Worm (Caenorhabditis elegans) whole organism, L1 larva: Measurements from ENCODE around the gene F22E5.22.

ENCODE experiments used
- C34B4.2 ChIP-seq: sonication (generic microtip); optimal IDR thresholded peaks from 2 replicates; lab custom pipeline; 2017; ENCODE audit warnings: mild to moderate bottlenecking, missing genetic modification characterization, missing compliant biosample characterization
- F16B12.6 ChIP-seq: fragments of 150-350 bp; optimal IDR thresholded peaks from 2 replicates; lab custom pipeline; 2014; ENCODE audit warnings: missing biosample characterization, missing genetic modification characterization
- ceh-63 ChIP-seq: fragments of 200-800 bp; sonication (Bioruptor generic); optimal IDR thresholded peaks from 2 replicates; lab custom pipeline; 2018; ENCODE audit warnings: mild to moderate bottlenecking, missing genetic modification characterization, missing compliant biosample characterization
- ceh-8 ChIP-seq: fragments of 200-800 bp; sonication (Bioruptor generic); optimal IDR thresholded peaks from 2 replicates; lab custom pipeline; 2018; ENCODE audit warnings: mild to moderate bottlenecking, missing genetic modification characterization, moderate library complexity, missing compliant biosample characterization
- ceh-90 ChIP-seq: sonication (generic microtip); optimal IDR thresholded peaks from 2 replicates; lab custom pipeline; 2016; ENCODE audit warnings: missing genetic modification characterization, missing compliant biosample characterization
- efl-1 ChIP-seq, 4 experiments: fragments of 150-350 bp; optimal IDR thresholded peaks in 3 of 4; peaks in 1 of 4; 1 replicate in 1 of 4; 2 replicates in 3 of 4; lab custom pipeline; 2014; ENCODE audit warnings: missing biosample characterization in 2 of 4, missing genetic modification characterization in 2 of 4, missing genetic modification reagents in 2 of 4
- egl-27 ChIP-seq, 2 experiments: fragments of 150-350 bp in 1 of 2; sonication (generic microtip); optimal IDR thresholded peaks; 3 replicates each; lab custom pipeline; 2017 to 2018; ENCODE audit warnings: missing biosample characterization in 2 of 2, missing genetic modification characterization in 2 of 2, missing genetic modification reagents in 2 of 2
- fkh-8 ChIP-seq: sonication (generic microtip); optimal IDR thresholded peaks from 2 replicates; lab custom pipeline; 2016; ENCODE audit warnings: mild to moderate bottlenecking, missing genetic modification characterization, missing compliant biosample characterization
- lin-13 ChIP-seq: fragments of 150-350 bp; optimal IDR thresholded peaks from 2 replicates; lab custom pipeline; 2014; ENCODE audit warnings: missing biosample characterization, missing genetic modification reagents, missing genetic modification characterization
- lin-14 ChIP-seq: fragments of 200-800 bp; sonication (Bioruptor generic); optimal IDR thresholded peaks from 2 replicates; lab custom pipeline; 2018; ENCODE audit warnings: mild to moderate bottlenecking, missing genetic modification characterization, moderate library complexity, missing compliant biosample characterization
- lin-15B ChIP-seq: fragments of 150-350 bp; sonication (generic microtip); optimal IDR thresholded peaks from 3 replicates; lab custom pipeline; 2014; ENCODE audit warnings: missing biosample characterization, missing genetic modification characterization
- lin-35 ChIP-seq, 2 experiments: fragments of 150-350 bp; optimal IDR thresholded peaks; 2 replicates each; lab custom pipeline; 2014; ENCODE audit warnings: missing biosample characterization in 2 of 2, missing genetic modification characterization in 2 of 2, missing genetic modification reagents in 2 of 2
- lir-3 ChIP-seq: sonication (generic microtip); optimal IDR thresholded peaks from 2 replicates; lab custom pipeline; 2016; ENCODE audit warnings: mild to moderate bottlenecking, missing genetic modification characterization, moderate library complexity, missing compliant biosample characterization; ENCODE audit not compliant: poor library complexity
- mab-9 ChIP-seq: fragments of 200-800 bp; sonication (Bioruptor generic); IDR thresholded peaks from 2 replicates; pipeline ENCODE4 v1.3.6; 2022; ENCODE audit warnings: missing genetic modification reagents, missing genetic modification characterization, missing compliant biosample characterization
- mdl-1 ChIP-seq, 2 experiments: fragments of 150-350 bp; optimal IDR thresholded peaks; 2 replicates each; lab custom pipeline; 2014 to 2017; ENCODE audit warnings: missing biosample characterization in 2 of 2, missing genetic modification characterization in 2 of 2, inconsistent platforms in 1 of 2
- mep-1 ChIP-seq: fragments of 150-350 bp; optimal IDR thresholded peaks from 2 replicates; lab custom pipeline; 2014; ENCODE audit warnings: missing biosample characterization, missing genetic modification characterization
- nhr-12 ChIP-seq: sonication (generic microtip); optimal IDR thresholded peaks from 2 replicates; lab custom pipeline; 2017; ENCODE audit warnings: missing biosample characterization, missing genetic modification characterization
- nhr-20 ChIP-seq: sonication (generic microtip); optimal IDR thresholded peaks from 2 replicates; lab custom pipeline; 2016; ENCODE audit warnings: mild to moderate bottlenecking, missing genetic modification characterization, missing compliant biosample characterization
- nhr-47 ChIP-seq: sonication (generic microtip); optimal IDR thresholded peaks from 2 replicates; lab custom pipeline; 2016; ENCODE audit warnings: mild to moderate bottlenecking, missing genetic modification characterization, moderate library complexity, missing compliant biosample characterization
- nhr-71 ChIP-seq: sonication (generic microtip); optimal IDR thresholded peaks from 2 replicates; lab custom pipeline; 2016; ENCODE audit warnings: mild to moderate bottlenecking, missing genetic modification characterization, moderate library complexity, missing compliant biosample characterization
- nhr-76 ChIP-seq: sonication (generic microtip); optimal IDR thresholded peaks from 2 replicates; lab custom pipeline; 2017; ENCODE audit warnings: missing biosample characterization, missing genetic modification characterization
- nhr-90 ChIP-seq: sonication (generic microtip); optimal IDR thresholded peaks from 2 replicates; lab custom pipeline; 2016; ENCODE audit warnings: mild to moderate bottlenecking, missing genetic modification characterization, missing compliant biosample characterization; ENCODE audit not compliant: poor library complexity
- pax-3 ChIP-seq: fragments of 200-800 bp; sonication (Bioruptor generic); optimal IDR thresholded peaks from 2 replicates; lab custom pipeline; 2018; ENCODE audit warnings: mild to moderate bottlenecking, missing genetic modification characterization, moderate library complexity, missing compliant biosample characterization
- pqm-1 ChIP-seq: sonication (generic microtip); optimal IDR thresholded peaks from 3 replicates; lab custom pipeline; 2017; ENCODE audit warnings: missing biosample characterization, missing genetic modification characterization
- rnt-1 ChIP-seq: sonication (generic microtip); optimal IDR thresholded peaks from 2 replicates; lab custom pipeline; 2016; ENCODE audit warnings: mild to moderate bottlenecking, missing genetic modification characterization, moderate library complexity, missing compliant biosample characterization
- skn-1 ChIP-seq: fragments of 150-350 bp; optimal IDR thresholded peaks from 2 replicates; lab custom pipeline; 2014; ENCODE audit warnings: missing biosample characterization, missing genetic modification characterization
- snu-23 ChIP-seq: sonication (generic microtip); optimal IDR thresholded peaks from 2 replicates; lab custom pipeline; 2016; ENCODE audit warnings: missing genetic modification characterization, missing compliant biosample characterization
- sox-4 ChIP-seq: sonication (generic microtip); optimal IDR thresholded peaks from 2 replicates; lab custom pipeline; 2016; ENCODE audit warnings: missing genetic modification characterization, missing compliant biosample characterization
- sptf-1 ChIP-seq: fragments of 150-350 bp; optimal IDR thresholded peaks from 2 replicates; lab custom pipeline; 2014; ENCODE audit warnings: missing biosample characterization, missing genetic modification characterization
- sup-37 ChIP-seq: fragments of 200-800 bp; sonication (Bioruptor generic); optimal IDR thresholded peaks from 2 replicates; lab custom pipeline; 2018; ENCODE audit warnings: mild to moderate bottlenecking, missing genetic modification characterization, missing compliant biosample characterization
- unc-130 ChIP-seq: fragments of 150-350 bp; optimal IDR thresholded peaks from 2 replicates; lab custom pipeline; 2017; ENCODE audit warnings: missing biosample characterization, missing genetic modification characterization, inconsistent platforms

The F22E5.22 gene

ce11 chrII:2707872-2708271, 42.2 kb downstream of the F22E5.22 start, which contains the start of gene Y47G7B.2:
TSS of gene Y47G7B.2 (minus strand) at chrII:2708014.
- TF ChIP-seq snu-23 (GFP tag; lab: Kevin White, UChicago) = no peak
- TF ChIP-seq ceh-8 = no peak
- TF ChIP-seq mep-1 (tag; lab: Kevin White, UChicago) = no peak
- TF ChIP-seq nhr-71 = peak; percentile 42
- TF ChIP-seq nhr-47 (tag; lab: Kevin White, UChicago) = peak; percentile 23
- TF ChIP-seq fkh-8 = peak; percentile 55
- TF ChIP-seq rnt-1 (tag; lab: Kevin White, UChicago) = peak; percentile 29
- TF ChIP-seq efl-1 (optimal IDR thresholded peaks at IDR 0.05; lab: Kevin White, UChicago) = peak; percentile 29 to 64
- TF ChIP-seq efl-1 (GFP tag; optimal IDR thresholded peaks at IDR 0.05 in 1 of 2; lab: Kevin White, UChicago) = no peak
- no peak for TF ChIP-seq egl-27 (tag; optimal IDR thresholded peaks at IDR 0.05; lab: Kevin White, UChicago)
- TF ChIP-seq lin-14 (GFP tag; lab: Kevin White, UChicago) = peak; percentile 66
- TF ChIP-seq nhr-20 (tag; lab: Kevin White, UChicago) = peak; percentile 7
- no peak for TF ChIP-seq skn-1 (tag; lab: Kevin White, UChicago)
- peak in 1 of 2 experiments; percentile 8 for TF ChIP-seq mdl-1 (tag; optimal IDR thresholded peaks at IDR 0.05; lab: Kevin White, UChicago)
- peak in 1 of 2 experiments; percentile 34 for TF ChIP-seq lin-35 (GFP tag; optimal IDR thresholded peaks at IDR 0.05; lab: Kevin White, UChicago)

ce11 chrII:2709942-2710341, 44.2 kb downstream of the F22E5.22 start, which contains the start of gene T05A8.1:
TSS of gene T05A8.1 (minus strand) at chrII:2710042.
- TF ChIP-seq pqm-1 (tag; lab: Kevin White, UChicago) (no peak), unc-130 (no peak), nhr-76 (no peak), mdl-1 (tag; optimal IDR thresholded peaks at IDR 0.05; lab: Kevin White, UChicago) (no peak), C34B4.2 (tag; lab: Kevin White, UChicago) (no peak), nhr-90 (tag; lab: Kevin White, UChicago) (no peak), sptf-1 (tag; lab: Kevin White, UChicago) (no peak), sox-4 (tag; lab: Kevin White, UChicago) (no peak), F16B12.6 (tag; lab: Kevin White, UChicago) (no peak), pax-3 (no peak), lin-13 (GFP tag; lab: Kevin White, UChicago) (no peak), sup-37 (no peak), snu-23 (GFP tag; lab: Kevin White, UChicago) (no peak), mab-9 (GFP tag; lab: Robert Waterston, UW) (no peak), lir-3 (tag; lab: Kevin White, UChicago) (no peak), nhr-71 (no peak), ceh-63 (no peak), nhr-12 (tag; lab: Kevin White, UChicago) (no peak)
- TF ChIP-seq, all 84 proteins: peak for 0

- no peak for TF ChIP-seq pqm-1 (tag; lab: Kevin White, UChicago)
- TF ChIP-seq lin-15B (tag; lab: Kevin White, UChicago) = no peak
- no peak for TF ChIP-seq ceh-90 (tag; lab: Kevin White, UChicago)
- TF ChIP-seq C34B4.2 (tag; lab: Kevin White, UChicago) = no peak
Measured at ce11 chrII:2710919-2711318, 45.2 kb downstream of the F22E5.22 start, which contains the start of gene T05A8.2. TSS of gene T05A8.2 (minus strand) at chrII:2711019.
